Fruit fly (Drosophila melanogaster): ENCODE results near the gene CG15042.
A peak's percentile ranks its signal among the peaks of the same experiment; 100 is the strongest.

CG15042 gene

dm6 chrX:18506639-18507528 is 21.2 kb downstream of the CG15042 start (continued):
- TF ChIP-seq CG6813 (GFP tag; optimal IDR thresholded peaks at IDR 0.05) (peak; percentile 83), emc (GFP tag; optimal IDR thresholded peaks at IDR 0.05) (peak; percentile 19), cwo (GFP tag; optimal IDR thresholded peaks at IDR 0.05) (peak; percentile 63), CG12299 (tag; optimal IDR thresholded peaks at IDR 0.05) (no peak), NfI (GFP tag; optimal IDR thresholded peaks at IDR 0.05) (peak; percentile 67), abd-A (tag; optimal IDR thresholded peaks at IDR 0.05) (peak; percentile 57), CG4328 (GFP tag; optimal IDR thresholded peaks at IDR 0.05) (no peak), Ada2b (GFP tag; IDR thresholded peaks at IDR 0.05) (peak; percentile 87), Nf-YB (GFP tag; optimal IDR thresholded peaks at IDR 0.05) (peak; percentile 39), bbx (GFP tag; IDR thresholded peaks at IDR 0.05; ENCODE audit: partially characterized antibody) (no peak), seq (GFP tag; IDR thresholded peaks at IDR 0.05) (peak; percentile 81), h (optimal IDR thresholded peaks at IDR 0.05) (no peak), trem (tag; optimal IDR thresholded peaks at IDR 0.05) (peak; percentile 39), Nf-YC (tag; optimal IDR thresholded peaks at IDR 0.05) (no peak), CG3281 (GFP tag; optimal IDR thresholded peaks at IDR 0.05) (peak; percentile 75), CG12071 (GFP tag; optimal IDR thresholded peaks at IDR 0.05) (peak; percentile 80), CG13123 (GFP tag; optimal IDR thresholded peaks at IDR 0.05) (peak; percentile 60), CG4707 (GFP tag; optimal IDR thresholded peaks at IDR 0.05) (peak; percentile 48), tio (GFP tag; optimal IDR thresholded peaks at IDR 0.05) (no peak), CG10366 (GFP tag; IDR thresholded peaks at IDR 0.05) (peak; percentile 74), tgo (GFP tag; IDR thresholded peaks at IDR 0.05) (peak; percentile 79; the same call in 2 of the 3 replicates), CG34376 (GFP tag; optimal IDR thresholded peaks at IDR 0.05) (no peak), CG9876 (GFP tag; optimal IDR thresholded peaks at IDR 0.05) (peak; percentile 3), dm (GFP tag; optimal IDR thresholded peaks at IDR 0.05) (peak; percentile 45), CG8290 (GFP tag; optimal IDR thresholded peaks at IDR 0.05) (peak; percentile 12), CG8290 (tag; optimal IDR thresholded peaks at IDR 0.05) (peak in 1 of 2 experiments; percentile 81), CG6791 (GFP tag; IDR thresholded peaks at IDR 0.05; ENCODE audit: partially characterized antibody) (no peak), CG5180 (GFP tag; optimal IDR thresholded peaks at IDR 0.05) (peak; percentile 99), Med (GFP tag) (peak; percentile 97), CG12659 (GFP tag; optimal IDR thresholded peaks at IDR 0.05) (peak; percentile 60), pum (GFP tag; optimal IDR thresholded peaks at IDR 0.05) (peak; percentile 71), CG9797 (GFP tag; optimal IDR thresholded peaks at IDR 0.05) (no peak), CG32772 (GFP tag; IDR thresholded peaks at IDR 0.05) (peak; percentile 70), nmo (GFP tag; optimal IDR thresholded peaks at IDR 0.05) (peak; percentile 67), Rx (GFP tag; IDR thresholded peaks at IDR 0.05) (peak; percentile 79), CG4617 (GFP tag; optimal IDR thresholded peaks at IDR 0.05; ENCODE audit: borderline replicate concordance) (peak; percentile 41), CG10565 (GFP tag; optimal IDR thresholded peaks at IDR 0.05) (peak; percentile 38), dysf (GFP tag; IDR thresholded peaks at IDR 0.05) (peak; percentile 85), fu2 (GFP tag; optimal IDR thresholded peaks at IDR 0.05) (peak; percentile 46), CTCF (GFP tag; optimal IDR thresholded peaks at IDR 0.05) (peak; percentile 40), zf30C (GFP tag; optimal IDR thresholded peaks at IDR 0.05) (peak; percentile 85), Oaz (GFP tag; IDR thresholded peaks at IDR 0.05) (peak; percentile 51; the same call in 1 of the 2 replicates), az2 (GFP tag; optimal IDR thresholded peaks at IDR 0.05) (peak; percentile 79), CG34422 (GFP tag; IDR thresholded peaks at IDR 0.05) (peak; percentile 86), CG10267 (tag; optimal IDR thresholded peaks at IDR 0.05) (peak; percentile 72), Bgb (GFP tag; IDR thresholded peaks at IDR 0.05; ENCODE audit: partially characterized antibody) (no peak), HmgD (GFP tag; optimal IDR thresholded peaks at IDR 0.05) (peak; percentile 19), ken (GFP tag; IDR thresholded peaks at IDR 0.05) (peak; percentile 77), Optix (GFP tag; IDR thresholded peaks at IDR 0.05) (peak; percentile 71; the same call in 2 of the 3 replicates), Hr39 (optimal IDR thresholded peaks at IDR 0.05) (no peak)
